Worm (Caenorhabditis elegans) whole organism, midembryonic: ENCODE results near the gene Y38H6C.8.
A peak's percentile ranks its signal among the peaks of the same experiment; 100 is the strongest.
"Not testable (repeated sequence)": the region's sequence is repeated elsewhere in the genome, so short reads cannot be mapped to it uniquely, and the experiment has no call there.

Experiments
- T22C8.4 ChIP-seq: fragments of 200-800 bp; sonication (Bioruptor generic); IDR thresholded peaks from 2 replicates; pipeline ENCODE4 v1.3.6; 2022; ENCODE audit warnings: missing genetic modification characterization, missing compliant biosample characterization
- cog-1 ChIP-seq: sonication (generic microtip); optimal IDR thresholded peaks from 2 replicates; lab custom pipeline; 2016; ENCODE audit warnings: missing genetic modification characterization, missing compliant biosample characterization
- flt-1 ChIP-seq: fragments of 200-800 bp; sonication (Bioruptor generic); IDR thresholded peaks from 2 replicates; pipeline ENCODE4 v1.3.6; 2022; ENCODE audit warnings: missing genetic modification characterization, missing compliant biosample characterization
- klf-2 ChIP-seq: fragments of 200-800 bp; sonication (Bioruptor generic); conservative IDR thresholded peaks from 2 replicates; pipeline ENCODE4 v1.3.6; 2022; ENCODE audit warnings: missing genetic modification reagents, missing genetic modification characterization, missing compliant biosample characterization
- med-1 ChIP-seq: sonication (generic microtip); optimal IDR thresholded peaks from 2 replicates; lab custom pipeline; 2017; ENCODE audit warnings: missing genetic modification characterization, mild to moderate bottlenecking, missing compliant biosample characterization, antibody characterized with exemption, missing genetic modification reagents; ENCODE audit not compliant: insufficient read depth
- ref-1 ChIP-seq: fragments of 200-800 bp; sonication (Bioruptor generic); conservative IDR thresholded peaks from 2 replicates; pipeline ENCODE4 v1.3.6; 2022; ENCODE audit warnings: missing genetic modification reagents, missing genetic modification characterization, missing compliant biosample characterization
- tab-1 ChIP-seq: fragments of 200-800 bp; sonication (Bioruptor generic); IDR thresholded peaks from 2 replicates; pipeline ENCODE4 v1.3.6; 2022; ENCODE audit warnings: missing genetic modification characterization, missing compliant biosample characterization
- ztf-23 ChIP-seq: fragments of 200-800 bp; sonication (Bioruptor generic); IDR thresholded peaks from 2 replicates; pipeline ENCODE4 v1.3.6; 2022; ENCODE audit warnings: missing genetic modification reagents, missing genetic modification characterization, missing compliant biosample characterization
- ztf-29 ChIP-seq: fragments of 200-800 bp; sonication (Bioruptor generic); IDR thresholded peaks from 2 replicates; pipeline ENCODE4 v1.3.6; 2022; ENCODE audit warnings: missing genetic modification reagents, missing genetic modification characterization, missing compliant biosample characterization

Y38H6C.8 gene

DNA sequence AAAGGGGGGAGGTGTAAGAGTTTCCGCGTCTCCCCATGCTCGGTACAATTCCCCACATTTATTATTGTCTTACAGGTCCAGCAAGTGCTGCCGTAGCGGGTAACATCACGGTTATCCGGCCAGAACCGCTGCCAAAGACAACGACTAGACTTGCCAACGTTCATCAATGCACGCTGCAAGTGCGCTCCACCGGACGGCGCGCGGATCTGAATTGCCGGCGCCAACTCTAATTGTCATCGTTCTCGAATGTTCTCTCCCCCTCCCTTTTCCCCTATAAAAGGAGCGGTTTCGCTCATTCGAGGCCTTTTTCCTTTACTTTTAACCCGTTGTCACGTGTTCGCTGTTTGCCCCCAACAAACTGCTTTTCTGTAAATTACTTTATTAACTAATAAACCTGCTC is at the start of gene Y38H6C.8:
Gene Y38H6C.8, plus strand, starts transcription at position 301 of the 400 bp plus-strand sequence.
- TF ChIP-seq klf-2; med-1 (GFP tag; lab: Kevin White, UChicago); ztf-29 (GFP tag; lab: Robert Waterston, UW): not testable (repeated sequence)

DNA sequence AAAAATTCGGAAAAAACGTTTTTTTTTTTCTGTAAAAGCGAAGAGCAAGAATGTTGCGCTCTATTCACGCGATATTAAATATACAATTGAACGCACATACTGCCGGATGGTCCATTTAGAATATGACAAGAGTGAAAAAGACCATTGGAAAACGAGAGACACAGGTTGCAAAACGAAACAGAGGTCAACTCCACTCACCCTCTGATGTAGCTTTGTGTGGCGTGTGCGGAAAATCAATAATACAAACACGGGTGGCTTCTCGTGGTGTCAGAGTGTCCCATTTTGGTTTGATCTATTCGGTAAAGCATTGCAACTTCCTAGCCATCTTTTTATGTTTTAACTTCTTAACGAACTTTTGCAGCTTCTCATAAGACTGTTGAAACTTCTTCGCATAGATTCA is 49.0 kb upstream of the Y38H6C.8 start:
- TF ChIP-seq cog-1 (tag; lab: Kevin White, UChicago) (no peak), T22C8.4 (GFP tag; lab: Robert Waterston, UW) (peak; percentile 61), tab-1 (no peak)

DNA sequence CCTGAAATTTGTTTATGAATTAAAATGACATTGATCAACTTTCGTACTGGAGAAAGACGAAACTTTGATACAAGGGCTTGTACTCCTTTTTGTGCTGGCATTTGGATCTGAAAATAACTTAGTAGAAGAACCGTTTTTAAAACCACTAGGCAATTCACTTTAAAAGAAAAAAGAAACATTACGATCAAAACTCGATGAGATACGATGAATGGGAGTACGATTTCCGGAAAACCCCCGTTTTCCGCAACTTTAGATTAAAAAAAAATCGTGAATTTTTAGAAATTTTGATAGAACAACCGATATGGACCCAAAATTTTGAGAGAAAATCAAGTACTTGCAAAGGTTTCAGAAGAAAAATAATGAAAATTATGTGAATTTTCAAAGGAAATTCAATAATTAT is 43.4 kb upstream of the Y38H6C.8 start, which contains the start of gene B0250.8:
Gene B0250.8, minus strand, starts transcription at position 101 of the 400 bp plus-strand sequence.
- no peak for TF ChIP-seq ztf-29 (GFP tag; lab: Robert Waterston, UW)
- TF ChIP-seq tab-1: no peak
- TF ChIP-seq flt-1 (GFP tag; lab: Robert Waterston, UW): no peak
- TF ChIP-seq med-1 (GFP tag; lab: Kevin White, UChicago): no peak
- TF ChIP-seq cog-1 (tag; lab: Kevin White, UChicago): no peak

ce11 chrV:20475029-20475428 is 38.7 kb upstream of the Y38H6C.8 start:
- TF ChIP-seq ref-1 (GFP tag; lab: Robert Waterston, UW): no peak
- no peak for TF ChIP-seq cog-1 (tag; lab: Kevin White, UChicago)
- no peak for TF ChIP-seq T22C8.4 (GFP tag; lab: Robert Waterston, UW)
- TF ChIP-seq ztf-23 (GFP tag; lab: Robert Waterston, UW): no peak
- TF ChIP-seq klf-2: no peak
- TF ChIP-seq tab-1: no peak
- TF ChIP-seq med-1 (GFP tag; lab: Kevin White, UChicago): no peak
- TF ChIP-seq ztf-29 (GFP tag; lab: Robert Waterston, UW): no peak
- no peak for TF ChIP-seq flt-1 (GFP tag; lab: Robert Waterston, UW)

- TF ChIP-seq klf-2: no peak
- TF ChIP-seq cog-1 (tag; lab: Kevin White, UChicago): no peak
- no peak for TF ChIP-seq flt-1 (GFP tag; lab: Robert Waterston, UW)
- no peak for TF ChIP-seq ztf-23 (GFP tag; lab: Robert Waterston, UW)
- TF ChIP-seq tab-1: no peak
- no peak for TF ChIP-seq T22C8.4 (GFP tag; lab: Robert Waterston, UW)
- TF ChIP-seq ztf-29 (GFP tag; lab: Robert Waterston, UW): no peak
- no peak for TF ChIP-seq med-1 (GFP tag; lab: Kevin White, UChicago)
- no peak for TF ChIP-seq ref-1 (GFP tag; lab: Robert Waterston, UW)
Measured at ce11 chrV:20475830-20476229, 37.9 kb upstream of the Y38H6C.8 start, which contains the start of gene B0250.7. Gene B0250.7, minus strand, starts transcription at chrV:20476061.

DNA sequence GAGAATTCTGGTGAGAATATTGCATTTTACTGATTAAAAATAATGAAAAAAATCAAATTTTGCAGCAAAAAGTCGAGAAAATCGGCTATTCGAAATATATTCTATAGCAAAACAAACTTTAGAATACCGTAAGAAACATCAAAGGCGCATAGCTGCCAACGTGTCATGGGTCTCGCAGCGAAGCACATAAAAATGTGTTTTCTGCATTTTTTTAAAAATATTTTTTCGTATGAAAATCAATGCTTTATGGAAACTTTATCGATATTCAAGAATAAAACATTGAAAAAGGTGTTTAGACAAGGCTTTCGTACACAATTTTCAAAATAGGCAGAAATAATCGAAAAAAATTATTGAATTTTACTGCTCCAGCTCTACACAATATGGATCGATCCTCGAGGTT is 37.2 kb upstream of the Y38H6C.8 start:
- no peak for TF ChIP-seq T22C8.4 (GFP tag; lab: Robert Waterston, UW)
- no peak for TF ChIP-seq cog-1 (tag; lab: Kevin White, UChicago)
- TF ChIP-seq ztf-23 (GFP tag; lab: Robert Waterston, UW): no peak
- TF ChIP-seq tab-1: no peak
- TF ChIP-seq klf-2: no peak
- TF ChIP-seq ref-1 (GFP tag; lab: Robert Waterston, UW): no peak
- no peak for TF ChIP-seq flt-1 (GFP tag; lab: Robert Waterston, UW)
- TF ChIP-seq med-1 (GFP tag; lab: Kevin White, UChicago): no peak
- no peak for TF ChIP-seq ztf-29 (GFP tag; lab: Robert Waterston, UW)

ce11 chrV:20476981-20477380 is 36.8 kb upstream of the Y38H6C.8 start:
- TF ChIP-seq flt-1 (GFP tag; lab: Robert Waterston, UW) (no peak), klf-2 (no peak), cog-1 (tag; lab: Kevin White, UChicago) (no peak), ztf-29 (GFP tag; lab: Robert Waterston, UW) (no peak), tab-1 (no peak), T22C8.4 (GFP tag; lab: Robert Waterston, UW) (no peak), ztf-23 (GFP tag; lab: Robert Waterston, UW) (no peak), ref-1 (GFP tag; lab: Robert Waterston, UW) (no peak), med-1 (GFP tag; lab: Kevin White, UChicago) (no peak)

DNA sequence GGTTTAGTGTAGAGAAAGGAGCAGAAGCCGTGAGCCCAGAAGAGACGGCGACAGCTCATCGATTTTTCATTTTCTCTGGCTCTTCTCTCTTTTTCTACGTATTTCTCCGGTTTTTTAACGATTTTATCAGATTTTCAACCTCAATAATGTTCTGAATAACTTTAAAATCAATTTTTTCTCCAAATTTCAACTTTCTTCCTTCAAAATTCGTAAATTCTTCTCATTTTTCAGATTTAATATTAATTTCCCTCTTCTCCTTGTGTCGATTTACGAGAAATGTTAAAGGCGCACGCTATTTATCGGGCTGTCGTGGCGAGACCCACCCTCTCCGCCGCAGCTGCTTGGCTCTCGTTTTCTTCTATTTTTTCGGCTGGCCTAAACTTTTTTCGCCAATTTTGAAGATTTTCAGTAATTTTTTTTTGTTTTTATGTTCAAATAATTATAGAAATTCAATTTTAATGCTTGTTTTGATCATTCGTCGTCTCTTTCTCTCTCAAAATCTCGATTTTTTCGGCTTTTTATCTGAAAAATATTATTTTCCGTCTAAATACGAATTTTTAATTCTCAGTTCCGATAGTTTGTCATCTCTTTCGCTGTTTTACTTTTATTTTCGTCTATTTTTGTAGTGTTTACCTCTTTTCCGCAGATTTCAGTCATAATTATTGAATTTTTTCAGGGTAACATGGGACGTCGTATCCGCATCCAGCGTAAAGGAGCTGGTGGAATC is 34.6 kb upstream of the Y38H6C.8 start, which contains the start of the genes calf-1 and rpl-2:
Gene calf-1, minus strand, starts transcription at position 77 of the 727 bp plus-strand sequence.
Gene rpl-2, plus strand, starts transcription at position 677 of the 727 bp plus-strand sequence.
- no peak for TF ChIP-seq ztf-23 (GFP tag; lab: Robert Waterston, UW)
- TF ChIP-seq T22C8.4 (GFP tag; lab: Robert Waterston, UW): no peak
- TF ChIP-seq ztf-29 (GFP tag; lab: Robert Waterston, UW): no peak
- no peak for TF ChIP-seq tab-1
- TF ChIP-seq flt-1 (GFP tag; lab: Robert Waterston, UW): no peak
- TF ChIP-seq ref-1 (GFP tag; lab: Robert Waterston, UW): no peak
- no peak for TF ChIP-seq klf-2
- TF ChIP-seq med-1 (GFP tag; lab: Kevin White, UChicago): no peak
- TF ChIP-seq cog-1 (tag; lab: Kevin White, UChicago): no peak

DNA sequence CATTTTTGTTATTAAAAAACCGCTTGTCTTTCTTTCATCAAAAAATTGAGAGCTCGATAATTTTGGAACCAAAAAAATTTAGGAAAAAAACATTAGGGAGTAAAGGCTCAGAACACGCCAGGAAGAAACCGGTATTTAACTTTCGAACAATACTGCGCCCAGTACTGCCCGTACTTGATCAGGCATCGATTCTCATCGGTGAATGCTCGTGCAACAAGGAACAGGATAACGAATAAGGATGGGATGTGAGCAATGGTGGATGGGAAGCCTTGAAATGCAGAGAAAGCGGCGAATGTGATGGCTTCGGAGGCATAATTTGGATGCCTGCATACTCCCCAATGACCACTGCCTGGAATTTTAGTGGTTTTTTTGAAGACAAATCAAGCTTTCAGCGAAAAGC is 33.0 kb upstream of the Y38H6C.8 start:
- TF ChIP-seq med-1 (GFP tag; lab: Kevin White, UChicago): no peak
- no peak for TF ChIP-seq cog-1 (tag; lab: Kevin White, UChicago)
- TF ChIP-seq T22C8.4 (GFP tag; lab: Robert Waterston, UW): no peak
- TF ChIP-seq klf-2: no peak
- TF ChIP-seq ztf-23 (GFP tag; lab: Robert Waterston, UW): no peak
